Worm (Caenorhabditis elegans): Measurements from ENCODE around the gene F40F8.5.

DNA sequence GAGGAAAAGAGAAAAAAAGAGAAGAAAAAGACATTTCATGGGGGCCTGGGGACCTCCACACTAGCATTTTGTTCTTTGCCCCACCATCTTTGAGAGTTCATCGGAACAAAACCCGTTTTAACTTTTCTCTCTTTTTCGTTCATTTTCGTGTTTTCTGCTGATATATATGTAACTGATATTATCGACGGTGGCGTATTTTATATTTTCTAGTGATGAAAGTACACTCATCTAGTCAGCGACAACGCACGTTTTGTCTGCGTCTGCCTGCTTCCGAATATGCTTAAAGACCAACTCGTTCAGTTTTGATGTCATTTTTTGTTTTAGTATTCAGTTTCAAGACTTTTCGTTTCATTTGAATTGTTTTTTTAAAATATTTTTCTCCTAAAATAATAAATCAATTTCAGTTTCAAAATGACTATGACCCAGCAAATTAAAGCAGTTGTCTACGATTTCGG lies 46.5 kb upstream of the F40F8.5 start, which contains the start of gene bigr-1:
- TF ChIP-seq flt-1 (GFP tag; IDR thresholded peaks at IDR 0.05) (no peak), ztf-29 (GFP tag; IDR thresholded peaks at IDR 0.05) (no peak), tab-1 (GFP tag; IDR thresholded peaks at IDR 0.05) (no peak), cog-1 (tag; optimal IDR thresholded peaks at IDR 0.05) (no peak)
